Fruit fly (Drosophila melanogaster) whole organism, embryonic: ENCODE measurements around the gene Tsp29Fa.

ENCODE experiments used
- Bteb2 ChIP-seq: fragments of 200-800 bp; sonication (Bioruptor generic); optimal IDR thresholded peaks from 2 replicates; lab custom pipeline; 2016; ENCODE audit warnings: missing biosample characterization, missing genetic modification characterization
- CG10654 ChIP-seq: fragments of 200-800 bp; sonication (Bioruptor generic); optimal IDR thresholded peaks from 2 replicates; lab custom pipeline; 2016; ENCODE audit warnings: missing biosample characterization, missing genetic modification characterization
- CG11093 ChIP-seq: fragments of 200-800 bp; sonication (Bioruptor generic); IDR thresholded peaks from 3 replicates; pipeline ENCODE4 v1.3.6; 2022; ENCODE audit warnings: missing biosample characterization, missing genetic modification characterization
- CG11398 ChIP-seq: fragments of 200-800 bp; sonication (Bioruptor generic); optimal IDR thresholded peaks from 2 replicates; lab custom pipeline; 2016; ENCODE audit warnings: missing biosample characterization, missing genetic modification characterization
- CG11723 ChIP-seq: fragments of 200-800 bp; sonication (Bioruptor generic); optimal IDR thresholded peaks from 2 replicates; lab custom pipeline; 2017; ENCODE audit warnings: missing biosample characterization, mild to moderate bottlenecking, missing genetic modification characterization
- CG12769 ChIP-seq: fragments of 200-800 bp; sonication (Bioruptor generic); optimal IDR thresholded peaks from 2 replicates; lab custom pipeline; 2019; ENCODE audit warnings: missing biosample characterization, mild to moderate bottlenecking, missing genetic modification characterization, moderate library complexity
- CG13123 ChIP-seq: fragments of 200-800 bp; sonication (Bioruptor generic); optimal IDR thresholded peaks from 2 replicates; lab custom pipeline; 2016; ENCODE audit warnings: missing biosample characterization, missing genetic modification characterization
- CG1602 ChIP-seq: fragments of 200-800 bp; sonication (Bioruptor generic); optimal IDR thresholded peaks from 3 replicates; lab custom pipeline; 2016; ENCODE audit warnings: missing biosample characterization, missing genetic modification characterization
- CG1603 ChIP-seq: fragments of 200-800 bp; sonication (Bioruptor generic); optimal IDR thresholded peaks from 2 replicates; lab custom pipeline; 2019; ENCODE audit warnings: missing biosample characterization, mild to moderate bottlenecking, missing genetic modification characterization, moderate library complexity
- CG16779 ChIP-seq: fragments of 200-800 bp; sonication (Bioruptor generic); IDR thresholded peaks from 2 replicates; pipeline ENCODE4 v1.3.6; 2022; ENCODE audit warnings: missing biosample characterization, missing genetic modification characterization
- CG17328 ChIP-seq: fragments of 200-800 bp; sonication (Bioruptor generic); IDR thresholded peaks from 2 replicates; pipeline ENCODE4 v1.3.6; 2022; ENCODE audit warnings: missing biosample characterization, missing genetic modification characterization
- CG17568 ChIP-seq: fragments of 200-800 bp; sonication (Bioruptor generic); optimal IDR thresholded peaks from 2 replicates; lab custom pipeline; 2018; ENCODE audit warnings: missing biosample characterization, mild to moderate bottlenecking, missing genetic modification characterization, moderate library complexity
- CG18011 ChIP-seq: fragments of 200-800 bp; sonication (Bioruptor generic); optimal IDR thresholded peaks from 2 replicates; lab custom pipeline; 2017; ENCODE audit warnings: missing biosample characterization, missing genetic modification characterization, mild to moderate bottlenecking, moderate library complexity, missing genotype
- CG18619 ChIP-seq: fragments of 200-800 bp; sonication (Bioruptor generic); optimal IDR thresholded peaks from 3 replicates; lab custom pipeline; 2017; ENCODE audit warnings: missing biosample characterization, mild to moderate bottlenecking, missing genetic modification characterization
- CG3065 ChIP-seq: fragments of 200-800 bp; sonication (Bioruptor generic); optimal IDR thresholded peaks from 2 replicates; lab custom pipeline; 2016; ENCODE audit warnings: missing biosample characterization, missing genetic modification characterization
- CG31388 ChIP-seq: fragments of 200-800 bp; sonication (Bioruptor generic); optimal IDR thresholded peaks from 2 replicates; lab custom pipeline; 2016; ENCODE audit warnings: missing biosample characterization, missing genetic modification characterization
- CG32767 ChIP-seq: fragments of 200-800 bp; sonication (Bioruptor generic); IDR thresholded peaks from 2 replicates; pipeline ENCODE4 v1.3.6; 2022; ENCODE audit warnings: missing biosample characterization, missing genetic modification characterization
- CG3726 ChIP-seq: fragments of 200-800 bp; sonication (Bioruptor generic); IDR thresholded peaks from 3 replicates; pipeline ENCODE4, ENCODE4 v1.3.6; 2022; ENCODE audit warnings: missing biosample characterization, missing genetic modification characterization
- CG3838 ChIP-seq: fragments of 200-800 bp; sonication (Bioruptor generic); optimal IDR thresholded peaks from 3 replicates; lab custom pipeline; 2016; ENCODE audit warnings: missing biosample characterization, missing genetic modification characterization
- CG8478 ChIP-seq: fragments of >200 bp; optimal IDR thresholded peaks from 2 replicates; lab custom pipeline; 2018
- E2f1 ChIP-seq: fragments of 200-800 bp; sonication (Bioruptor generic); IDR thresholded peaks from 2 replicates; pipeline ENCODE4 v1.3.6; 2022; ENCODE audit warnings: missing biosample characterization, missing genetic modification characterization
- Fer2 ChIP-seq: fragments of 200-800 bp; sonication (Bioruptor generic); optimal IDR thresholded peaks from 2 replicates; lab custom pipeline; 2018; ENCODE audit warnings: missing biosample characterization, mild to moderate bottlenecking, missing genetic modification characterization, moderate library complexity
- Fer3 ChIP-seq: fragments of 200-800 bp; sonication (Bioruptor generic); optimal IDR thresholded peaks from 2 replicates; lab custom pipeline; 2018; ENCODE audit warnings: missing biosample characterization, mild to moderate bottlenecking, missing genetic modification characterization, moderate library complexity
- HLH3B ChIP-seq: fragments of 200-800 bp; sonication (Bioruptor generic); IDR thresholded peaks from 2 replicates; pipeline ENCODE4 v1.3.6; 2022; ENCODE audit warnings: missing biosample characterization, missing genetic modification characterization
- Hey ChIP-seq: fragments of 200-800 bp; sonication (Bioruptor generic); optimal IDR thresholded peaks from 3 replicates; lab custom pipeline; 2018; ENCODE audit warnings: missing biosample characterization, mild to moderate bottlenecking, missing genetic modification characterization
- Lpt ChIP-seq: fragments of >200 bp; optimal IDR thresholded peaks from 2 replicates; lab custom pipeline; 2018; ENCODE audit warnings: missing biosample characterization, missing genetic modification characterization
- MESR4 ChIP-seq: fragments of 200-800 bp; sonication (Bioruptor generic); optimal IDR thresholded peaks from 2 replicates; lab custom pipeline; 2018; ENCODE audit warnings: missing biosample characterization, mild to moderate bottlenecking, missing genetic modification characterization, moderate library complexity
- Med ChIP-seq: fragments of 200-800 bp; sonication (Bioruptor generic); peaks from one replicate; lab custom pipeline; 2016; ENCODE audit warnings: missing biosample characterization, missing genetic modification characterization, mild to moderate bottlenecking, inconsistent platforms, moderate library complexity
- Myb ChIP-seq: fragments of 200-800 bp; sonication (Bioruptor generic); optimal IDR thresholded peaks from 2 replicates; lab custom pipeline; 2016; ENCODE audit warnings: missing biosample characterization, missing genetic modification characterization
- Poxn ChIP-seq: fragments of 200-800 bp; sonication (Bioruptor generic); IDR thresholded peaks from 2 replicates; pipeline ENCODE4 v1.3.6; 2022; ENCODE audit warnings: missing biosample characterization, missing genetic modification characterization
- Ravus ChIP-seq: fragments of 200-800 bp; sonication (Bioruptor generic); IDR thresholded peaks from 2 replicates; pipeline ENCODE4 v1.3.6; 2022; ENCODE audit warnings: missing biosample characterization, missing genetic modification characterization
- Scr ChIP-seq: fragments of 200-800 bp; sonication (Bioruptor generic); IDR thresholded peaks from 2 replicates; pipeline ENCODE4 v1.3.6; 2022; ENCODE audit warnings: missing biosample characterization, missing genetic modification characterization; ENCODE audit not compliant: partially characterized antibody
- Six4 ChIP-seq: fragments of 200-800 bp; sonication (Bioruptor generic); optimal IDR thresholded peaks from 2 replicates; lab custom pipeline; 2016; ENCODE audit warnings: missing biosample characterization, missing genetic modification characterization
- Sox100B ChIP-seq: fragments of 200-800 bp; sonication (Bioruptor generic); optimal IDR thresholded peaks from 3 replicates; lab custom pipeline; 2018; ENCODE audit warnings: missing biosample characterization, mild to moderate bottlenecking, missing genetic modification characterization
- bab2 ChIP-seq: fragments of 200-800 bp; sonication (Bioruptor generic); optimal IDR thresholded peaks from 2 replicates; lab custom pipeline; 2016; ENCODE audit warnings: missing biosample characterization, missing genetic modification characterization
- cg ChIP-seq: fragments of 200-800 bp; sonication (Bioruptor generic); optimal IDR thresholded peaks from 3 replicates; lab custom pipeline; 2019; ENCODE audit warnings: missing biosample characterization, mild to moderate bottlenecking, missing genetic modification characterization, moderate library complexity
- ci ChIP-seq: fragments of 200-800 bp; sonication (Bioruptor generic); IDR thresholded peaks from 3 replicates; pipeline ENCODE4 v1.3.6; 2022; ENCODE audit warnings: missing biosample characterization, missing genetic modification characterization
- danr ChIP-seq: fragments of 200-800 bp; sonication (Bioruptor generic); IDR thresholded peaks from 2 replicates; pipeline ENCODE4 v1.3.6; 2022; ENCODE audit warnings: missing biosample characterization, missing genetic modification characterization
- dati ChIP-seq: fragments of 200-800 bp; sonication (Bioruptor generic); IDR thresholded peaks from 2 replicates; pipeline ENCODE4 v1.3.6; 2022; ENCODE audit warnings: missing biosample characterization, missing genetic modification characterization
- dmrt99B ChIP-seq: fragments of 200-800 bp; sonication (Bioruptor generic); optimal IDR thresholded peaks from 2 replicates; lab custom pipeline; 2018; ENCODE audit warnings: missing biosample characterization, mild to moderate bottlenecking, missing genetic modification characterization, moderate library complexity
- ems ChIP-seq: fragments of 200-800 bp; sonication (Bioruptor generic); optimal IDR thresholded peaks from 3 replicates; lab custom pipeline; 2016; ENCODE audit warnings: missing biosample characterization, missing genetic modification characterization
- esg ChIP-seq: fragments of 200-800 bp; sonication (Bioruptor generic); conservative IDR thresholded peaks from 2 replicates; pipeline ENCODE4 v1.3.6; 2022; ENCODE audit warnings: missing biosample characterization, missing genetic modification characterization
- eve ChIP-seq, 2 experiments: fragments of >200 bp; optimal IDR thresholded peaks; 2 replicates each; lab custom pipeline; 2017; ENCODE audit warnings: missing biosample characterization in 2 of 2, missing genetic modification characterization in 2 of 2
- fd3F ChIP-seq: fragments of 200-800 bp; sonication (Bioruptor generic); optimal IDR thresholded peaks from 2 replicates; lab custom pipeline; 2018; ENCODE audit warnings: missing biosample characterization, mild to moderate bottlenecking, missing genetic modification characterization, moderate library complexity
- fru ChIP-seq: fragments of >200 bp; optimal IDR thresholded peaks from 2 replicates; lab custom pipeline; 2017
- fu2 ChIP-seq: fragments of 200-800 bp; sonication (Bioruptor generic); optimal IDR thresholded peaks from 2 replicates; lab custom pipeline; 2016; ENCODE audit warnings: missing biosample characterization, missing genetic modification characterization
- gem ChIP-seq: fragments of 200-800 bp; sonication (Bioruptor generic); optimal IDR thresholded peaks from 2 replicates; lab custom pipeline; 2019; ENCODE audit warnings: missing biosample characterization, mild to moderate bottlenecking, missing genetic modification characterization, moderate library complexity
- oc ChIP-seq: fragments of 200-800 bp; sonication (Bioruptor generic); optimal IDR thresholded peaks from 2 replicates; lab custom pipeline; 2018; ENCODE audit warnings: missing biosample characterization, mild to moderate bottlenecking, missing genetic modification characterization, moderate library complexity
- phol ChIP-seq: fragments of 200-800 bp; sonication (Bioruptor generic); optimal IDR thresholded peaks from 3 replicates; lab custom pipeline; 2018; ENCODE audit warnings: missing biosample characterization, mild to moderate bottlenecking, missing genetic modification characterization, moderate library complexity
- run ChIP-seq: fragments of 200-800 bp; sonication (Bioruptor generic); optimal IDR thresholded peaks from 3 replicates; lab custom pipeline; 2018; ENCODE audit warnings: missing biosample characterization, mild to moderate bottlenecking, missing genetic modification characterization
- sima ChIP-seq: fragments of 200-800 bp; sonication (Bioruptor generic); optimal IDR thresholded peaks from 2 replicates; lab custom pipeline; 2016; ENCODE audit warnings: missing biosample characterization, missing genetic modification characterization
- slou ChIP-seq: fragments of 200-800 bp; sonication (Bioruptor generic); optimal IDR thresholded peaks from 3 replicates; lab custom pipeline; 2016; ENCODE audit warnings: missing biosample characterization, missing genetic modification characterization
- unpg ChIP-seq: fragments of 200-800 bp; sonication (Bioruptor generic); optimal IDR thresholded peaks from 3 replicates; lab custom pipeline; 2018; ENCODE audit warnings: missing biosample characterization, mild to moderate bottlenecking, missing genetic modification characterization, moderate library complexity

Tsp29Fa gene

dm6 chr2L:8937837-8938413, 4.2 kb downstream of the Tsp29Fa start (continued):
- TF ChIP-seq gem (tag; lab: Kevin White, UChicago) (peak; percentile 2), dati (no peak), phol (tag; lab: Kevin White, UChicago) (no peak), Myb (GFP tag; lab: Kevin White, UChicago) (no peak), CG31388 (no peak), CG11093 (GFP tag; lab: Robert Waterston, UW) (no peak), slou (GFP tag; lab: Kevin White, UChicago) (no peak), bab2 (GFP tag; lab: Kevin White, UChicago) (no peak), CG13123 (no peak), eve (GFP tag; optimal IDR thresholded peaks at IDR 0.05; lab: Kevin White, UChicago) (no peak), dmrt99B (peak; percentile 33), Scr (GFP tag; lab: Robert Waterston, UW) (no peak), Six4 (GFP tag; lab: Kevin White, UChicago) (no peak), CG11398 (GFP tag; lab: Kevin White, UChicago) (no peak), Fer3 (tag; lab: Kevin White, UChicago) (peak; percentile 30), CG1602 (no peak), ems (no peak), Med (GFP tag; lab: Kevin White, UChicago) (peak; percentile 69), CG17328 (GFP tag; lab: Robert Waterston, UW) (no peak), CG18619 (GFP tag; lab: Kevin White, UChicago) (no peak), esg (GFP tag; lab: Robert Waterston, UW) (no peak), cg (peak; percentile 19), CG3726 (no peak), danr (GFP tag; lab: Robert Waterston, UW) (no peak), Fer2 (tag; lab: Kevin White, UChicago) (no peak), CG18011 (GFP tag; lab: Kevin White, UChicago) (no peak), unpg (GFP tag; lab: Kevin White, UChicago) (peak; percentile 41), Poxn (no peak), CG3838 (GFP tag; lab: Kevin White, UChicago) (no peak), oc (tag; lab: Kevin White, UChicago) (no peak), E2f1 (GFP tag; lab: Robert Waterston, UW) (no peak), Hey (tag; lab: Kevin White, UChicago) (no peak), CG32767 (no peak), Bteb2 (GFP tag; lab: Kevin White, UChicago) (no peak), CG8478 (no peak), fd3F (GFP tag; lab: Kevin White, UChicago) (peak; percentile 47), run (tag; lab: Kevin White, UChicago) (no peak), ci (GFP tag; lab: Robert Waterston, UW) (no peak), sima (GFP tag; lab: Kevin White, UChicago) (no peak), Sox100B (GFP tag; lab: Kevin White, UChicago) (peak; percentile 34), MESR4 (GFP tag; lab: Kevin White, UChicago) (no peak), HLH3B (GFP tag; lab: Robert Waterston, UW) (no peak; the same call in 1 of the 2 replicates), CG12769 (peak; percentile 21), fu2 (GFP tag; lab: Kevin White, UChicago) (no peak), fru (lab: Kevin White, UChicago) (no peak), CG11723 (GFP tag; lab: Kevin White, UChicago) (no peak), CG3065 (GFP tag; lab: Kevin White, UChicago) (no peak), CG1603 (tag; lab: Kevin White, UChicago) (peak; percentile 17), CG10654 (GFP tag; lab: Kevin White, UChicago) (no peak), Lpt (GFP tag; lab: Kevin White, UChicago) (no peak), CG16779 (GFP tag; lab: Robert Waterston, UW) (no peak), CG17568 (GFP tag; lab: Kevin White, UChicago) (peak; percentile 59), Ravus (no peak)
